Fruit fly (Drosophila melanogaster): ENCODE measurements around the gene Eig71Ea.

dm6 chr3L:15631067-15631466, 18.4 kb downstream of the Eig71Ea start:
- no peak for TF ChIP-seq CG8301 (tag; optimal IDR thresholded peaks at IDR 0.05)
- no peak for TF ChIP-seq CG14655 (GFP tag; optimal IDR thresholded peaks at IDR 0.05)
- no peak for TF ChIP-seq rn (GFP tag; IDR thresholded peaks at IDR 0.05)
- no peak for TF ChIP-seq EcR (GFP tag; optimal IDR thresholded peaks at IDR 0.05)

Data from whole organism, pupa.